Worm (Caenorhabditis elegans) whole organism, L2 larva: ENCODE measurements around the gene Y7A5A.6.

Source experiments
- ZK546.5 ChIP-seq: sonication (generic microtip); optimal IDR thresholded peaks from 2 replicates; lab custom pipeline; 2017; ENCODE audit warnings: missing biosample characterization, missing genetic modification characterization
- blmp-1 ChIP-seq: sonication (generic microtip); optimal IDR thresholded peaks from 2 replicates; lab custom pipeline; 2017; ENCODE audit warnings: missing genetic modification characterization, mild to moderate bottlenecking, missing compliant biosample characterization, antibody characterized with exemption, moderate library complexity; ENCODE audit not compliant: insufficient read depth
- crh-2 ChIP-seq: sonication (generic microtip); optimal IDR thresholded peaks from 2 replicates; lab custom pipeline; 2017; ENCODE audit warnings: missing biosample characterization, missing genetic modification characterization
- egl-27 ChIP-seq: sonication (generic microtip); optimal IDR thresholded peaks from 3 replicates; lab custom pipeline; 2017; ENCODE audit warnings: missing biosample characterization, missing genetic modification reagents, missing genetic modification characterization
- mbf-1 ChIP-seq: sonication (generic microtip); optimal IDR thresholded peaks from 2 replicates; lab custom pipeline; 2017; ENCODE audit warnings: missing biosample characterization, missing genetic modification characterization
- mdl-1 ChIP-seq, 2 experiments: fragments of 150-350 bp in 1 of 2; sonication (generic microtip) in 1 of 2; optimal IDR thresholded peaks; 2 replicates each; lab custom pipeline; 2017; ENCODE audit warnings: missing biosample characterization in 2 of 2, missing genetic modification characterization in 2 of 2
- nhr-10 ChIP-seq: sonication (generic microtip); optimal IDR thresholded peaks from 2 replicates; lab custom pipeline; 2017; ENCODE audit warnings: missing biosample characterization, missing genetic modification characterization
- nhr-11 ChIP-seq: fragments of 150-350 bp; optimal IDR thresholded peaks from 2 replicates; lab custom pipeline; 2014; ENCODE audit warnings: missing biosample characterization, missing genetic modification characterization
- nhr-23 ChIP-seq: fragments of 150-350 bp; optimal IDR thresholded peaks from 2 replicates; lab custom pipeline; 2014; ENCODE audit warnings: missing biosample characterization, missing genetic modification reagents, missing genetic modification characterization
- nhr-237 ChIP-seq: fragments of 150-350 bp; optimal IDR thresholded peaks from 2 replicates; lab custom pipeline; 2014; ENCODE audit warnings: missing biosample characterization, missing genetic modification characterization
- skn-1 ChIP-seq: sonication (generic microtip); optimal IDR thresholded peaks from 2 replicates; lab custom pipeline; 2017; ENCODE audit warnings: missing biosample characterization, missing genetic modification characterization
- unc-62 ChIP-seq: fragments of 150-350 bp; optimal IDR thresholded peaks from 2 replicates; lab custom pipeline; 2014; ENCODE audit warnings: missing biosample characterization, missing genetic modification reagents, missing genetic modification characterization
- zag-1 ChIP-seq: fragments of 150-350 bp; optimal IDR thresholded peaks from 2 replicates; lab custom pipeline; 2014; ENCODE audit warnings: missing biosample characterization, missing genetic modification characterization

ce11 chrX:15841086-15841622 lies 41.7 kb upstream of the Y7A5A.6 start, which contains the start of gene serp-1.1:
- TF ChIP-seq egl-27 (tag; lab: Kevin White, UChicago), result peak; percentile 98
- peak; percentile 99 for TF ChIP-seq zag-1
- peak; percentile 13 for TF ChIP-seq mbf-1 (tag; lab: Kevin White, UChicago)
- TF ChIP-seq nhr-11 (tag; lab: Kevin White, UChicago), result peak; percentile 3
- peak; percentile 78 for TF ChIP-seq nhr-237
- peak; percentile 64 for TF ChIP-seq skn-1
- TF ChIP-seq ZK546.5 (tag; lab: Kevin White, UChicago), result peak; percentile 62
- peak; percentile 96 to 97 for TF ChIP-seq mdl-1 (tag; optimal IDR thresholded peaks at IDR 0.05; lab: Kevin White, UChicago)
- peak; percentile 100 for TF ChIP-seq crh-2 (tag; lab: Kevin White, UChicago)
- TF ChIP-seq unc-62 (GFP tag; lab: Kevin White, UChicago), result peak; percentile 71
- TF ChIP-seq nhr-23 (tag; lab: Kevin White, UChicago), result no peak
- TF ChIP-seq blmp-1 (tag; lab: Kevin White, UChicago), result peak; percentile 82
- TF ChIP-seq nhr-10 (tag; lab: Kevin White, UChicago), result peak; percentile 89
